Fruit fly (Drosophila melanogaster) whole organism, embryonic: ENCODE measurements around the gene Gr93a.

ENCODE experiments used
- Ada2b ChIP-seq: fragments of 200-800 bp; sonication (Bioruptor generic); IDR thresholded peaks from 2 replicates; pipeline ENCODE4 v1.3.6; 2022; ENCODE audit warnings: missing biosample characterization, missing genetic modification characterization
- CG11398 ChIP-seq: fragments of 200-800 bp; sonication (Bioruptor generic); optimal IDR thresholded peaks from 2 replicates; lab custom pipeline; 2016; ENCODE audit warnings: missing biosample characterization, missing genetic modification characterization
- CG11456 ChIP-seq: fragments of 200-800 bp; sonication (Bioruptor generic); IDR thresholded peaks from 3 replicates; pipeline ENCODE4 v1.3.6; 2022; ENCODE audit warnings: missing biosample characterization, missing genetic modification characterization
- CG11504 ChIP-seq: fragments of 200-800 bp; sonication (Bioruptor generic); optimal IDR thresholded peaks from 3 replicates; lab custom pipeline; 2019; ENCODE audit warnings: missing biosample characterization, mild to moderate bottlenecking, missing genetic modification characterization, moderate library complexity
- CG12942 ChIP-seq: fragments of 200-800 bp; sonication (Bioruptor generic); optimal IDR thresholded peaks from 3 replicates; lab custom pipeline; 2016; ENCODE audit warnings: missing biosample characterization, missing genetic modification characterization
- CG13296 ChIP-seq: fragments of 200-800 bp; sonication (Bioruptor generic); optimal IDR thresholded peaks from 3 replicates; lab custom pipeline; 2018; ENCODE audit warnings: missing biosample characterization, mild to moderate bottlenecking, missing genetic modification characterization
- CG17568 ChIP-seq: fragments of 200-800 bp; sonication (Bioruptor generic); optimal IDR thresholded peaks from 2 replicates; lab custom pipeline; 2018; ENCODE audit warnings: missing biosample characterization, mild to moderate bottlenecking, missing genetic modification characterization, moderate library complexity
- CG17829 ChIP-seq: fragments of 200-800 bp; optimal IDR thresholded peaks from 2 replicates; lab custom pipeline; 2019; ENCODE audit warnings: missing biosample characterization, mild to moderate bottlenecking, missing genetic modification characterization, moderate library complexity
- CG18011 ChIP-seq: fragments of 200-800 bp; sonication (Bioruptor generic); optimal IDR thresholded peaks from 2 replicates; lab custom pipeline; 2017; ENCODE audit warnings: missing biosample characterization, missing genetic modification characterization, mild to moderate bottlenecking, moderate library complexity, missing genotype
- CG2889 ChIP-seq: fragments of 200-800 bp; sonication (Bioruptor generic); IDR thresholded peaks from 3 replicates; pipeline ENCODE4 v1.3.6; 2022; ENCODE audit warnings: missing biosample characterization, missing genetic modification characterization
- CG3726 ChIP-seq: fragments of 200-800 bp; sonication (Bioruptor generic); IDR thresholded peaks from 3 replicates; pipeline ENCODE4, ENCODE4 v1.3.6; 2022; ENCODE audit warnings: missing biosample characterization, missing genetic modification characterization
- CG3838 ChIP-seq: fragments of 200-800 bp; sonication (Bioruptor generic); optimal IDR thresholded peaks from 3 replicates; lab custom pipeline; 2016; ENCODE audit warnings: missing biosample characterization, missing genetic modification characterization
- CG4854 ChIP-seq: fragments of 200-800 bp; sonication (Bioruptor generic); optimal IDR thresholded peaks from 2 replicates; lab custom pipeline; 2016; ENCODE audit warnings: missing biosample characterization, missing genetic modification characterization, inconsistent platforms
- CG6254 ChIP-seq: fragments of 200-800 bp; sonication (Bioruptor generic); optimal IDR thresholded peaks from 3 replicates; lab custom pipeline; 2017; ENCODE audit warnings: mild to moderate bottlenecking, missing biosample characterization, missing genetic modification reagents, missing genetic modification characterization
- CG8089 ChIP-seq: fragments of 200-800 bp; sonication (Bioruptor generic); optimal IDR thresholded peaks from 3 replicates; lab custom pipeline; 2016; ENCODE audit warnings: missing biosample characterization, missing genetic modification characterization
- CG8290 ChIP-seq, 3 experiments: fragments of 200-800 bp; sonication (Bioruptor generic); optimal IDR thresholded peaks; 2 replicates each; lab custom pipeline; 2016 to 2019; ENCODE audit warnings: missing biosample characterization in 3 of 3, missing genetic modification characterization in 3 of 3, mild to moderate bottlenecking in 2 of 3, moderate library complexity in 1 of 3
- Dip2 ChIP-seq: fragments of 200-800 bp; sonication (Bioruptor generic); IDR thresholded peaks from 2 replicates; pipeline ENCODE4 v1.3.6; 2022; ENCODE audit warnings: missing biosample characterization, missing genetic modification characterization
- Ets65A ChIP-seq: fragments of 200-800 bp; sonication (Bioruptor generic); peaks from one replicate; lab custom pipeline; 2016; ENCODE audit warnings: missing biosample characterization, missing genetic modification characterization
- GATAe ChIP-seq: fragments of 200-800 bp; sonication (Bioruptor generic); conservative IDR thresholded peaks from 2 replicates; pipeline ENCODE4 v1.3.6; 2022; ENCODE audit warnings: missing biosample characterization, missing genetic modification characterization
- Gsc ChIP-seq: fragments of 200-800 bp; sonication (Bioruptor generic); IDR thresholded peaks from 2 replicates; pipeline ENCODE4 v1.3.6; 2022; ENCODE audit warnings: missing biosample characterization, missing genetic modification characterization
- HHEX ChIP-seq: fragments of 200-800 bp; sonication (Bioruptor generic); optimal IDR thresholded peaks from 3 replicates; lab custom pipeline; 2017; ENCODE audit warnings: missing biosample characterization, mild to moderate bottlenecking, missing genetic modification characterization, missing genetic modification reagents
- HLH3B ChIP-seq: fragments of 200-800 bp; sonication (Bioruptor generic); IDR thresholded peaks from 2 replicates; pipeline ENCODE4 v1.3.6; 2022; ENCODE audit warnings: missing biosample characterization, missing genetic modification characterization
- Jarid2 ChIP-seq: fragments of 200-800 bp; sonication (Bioruptor generic); optimal IDR thresholded peaks from 3 replicates; lab custom pipeline; 2017; ENCODE audit warnings: mild to moderate bottlenecking, missing biosample characterization, missing genetic modification reagents, missing genetic modification characterization
- Lim3 ChIP-seq: fragments of 200-800 bp; sonication (Bioruptor generic); IDR thresholded peaks from 2 replicates; pipeline ENCODE4 v1.3.6; 2022; ENCODE audit warnings: missing biosample characterization, missing genetic modification characterization
- Max ChIP-seq: fragments of 200-800 bp; sonication (Bioruptor generic); optimal IDR thresholded peaks from 2 replicates; lab custom pipeline; 2016; ENCODE audit warnings: missing biosample characterization, mild to moderate bottlenecking, missing genetic modification characterization
- Med ChIP-seq: fragments of 200-800 bp; sonication (Bioruptor generic); peaks from one replicate; lab custom pipeline; 2016; ENCODE audit warnings: missing biosample characterization, missing genetic modification characterization, mild to moderate bottlenecking, inconsistent platforms, moderate library complexity
- Ravus ChIP-seq: fragments of 200-800 bp; sonication (Bioruptor generic); IDR thresholded peaks from 2 replicates; pipeline ENCODE4 v1.3.6; 2022; ENCODE audit warnings: missing biosample characterization, missing genetic modification characterization
- Rfx ChIP-seq: fragments of 200-800 bp; sonication (Bioruptor generic); IDR thresholded peaks from 2 replicates; pipeline ENCODE4 v1.3.6; 2022; ENCODE audit warnings: missing biosample characterization, missing genetic modification characterization
- Vsx1 ChIP-seq: fragments of 200-800 bp; sonication (Bioruptor generic); optimal IDR thresholded peaks from 2 replicates; lab custom pipeline; 2017; ENCODE audit warnings: missing biosample characterization, mild to moderate bottlenecking, missing genetic modification characterization, missing genetic modification reagents
- dm ChIP-seq: fragments of 200-800 bp; sonication (Bioruptor generic); optimal IDR thresholded peaks from 3 replicates; lab custom pipeline; 2016; ENCODE audit warnings: missing biosample characterization, missing genetic modification characterization
- exex ChIP-seq: fragments of 200-800 bp; sonication (Bioruptor generic); optimal IDR thresholded peaks from 4 replicates; lab custom pipeline; 2018; ENCODE audit warnings: missing biosample characterization, mild to moderate bottlenecking, missing genetic modification characterization, moderate library complexity
- fd64A ChIP-seq: fragments of 200-800 bp; sonication (Bioruptor generic); optimal IDR thresholded peaks from 3 replicates; lab custom pipeline; 2018; ENCODE audit warnings: missing biosample characterization, mild to moderate bottlenecking, missing genetic modification characterization
- gem ChIP-seq: fragments of 200-800 bp; sonication (Bioruptor generic); optimal IDR thresholded peaks from 2 replicates; lab custom pipeline; 2019; ENCODE audit warnings: missing biosample characterization, mild to moderate bottlenecking, missing genetic modification characterization, moderate library complexity
- her ChIP-seq: fragments of 200-800 bp; sonication (Bioruptor generic); optimal IDR thresholded peaks from 2 replicates; lab custom pipeline; 2016; ENCODE audit warnings: missing biosample characterization, missing genetic modification characterization
- insv ChIP-seq, 2 experiments: fragments of 200-800 bp; sonication (Bioruptor generic); optimal IDR thresholded peaks; 3 replicates each; lab custom pipeline; 2016 to 2018; ENCODE audit warnings: missing biosample characterization in 2 of 2, missing genetic modification characterization in 2 of 2
- lab ChIP-seq: fragments of 200-800 bp; sonication (Bioruptor generic); optimal IDR thresholded peaks from 3 replicates; lab custom pipeline; 2017; ENCODE audit warnings: missing biosample characterization, missing genetic modification characterization, mild to moderate bottlenecking, moderate library complexity, missing genetic modification reagents
- lmd ChIP-seq: fragments of 200-800 bp; sonication (Bioruptor generic); IDR thresholded peaks from 2 replicates; pipeline ENCODE4 v1.3.6; 2022; ENCODE audit warnings: missing biosample characterization, missing genetic modification characterization
- lov ChIP-seq, 2 experiments: fragments of 200-800 bp in 1 of 2; fragments of >200 bp in 1 of 2; sonication (Bioruptor generic) in 1 of 2; IDR thresholded peaks in 1 of 2; optimal IDR thresholded peaks in 1 of 2; 2 replicates in 1 of 2; 3 replicates in 1 of 2; pipeline versions ENCODE4 v1.3.6 to Lab custom; 2017 to 2022; ENCODE audit warnings: missing biosample characterization in 1 of 2, missing genetic modification characterization in 1 of 2
- nerfin-2 ChIP-seq: fragments of 200-800 bp; sonication (Bioruptor generic); IDR thresholded peaks from 2 replicates; pipeline ENCODE4 v1.3.6; 2022; ENCODE audit warnings: missing biosample characterization, missing genetic modification characterization; ENCODE audit not compliant: partially characterized antibody
- nmo ChIP-seq: fragments of 200-800 bp; sonication (Bioruptor generic); optimal IDR thresholded peaks from 2 replicates; lab custom pipeline; 2018; ENCODE audit warnings: missing biosample characterization, mild to moderate bottlenecking, missing genetic modification characterization, moderate library complexity
- peb ChIP-seq: fragments of 200-800 bp; sonication (Bioruptor generic); IDR thresholded peaks from 2 replicates; pipeline ENCODE4 v1.3.6; 2022; ENCODE audit warnings: missing biosample characterization, missing genetic modification characterization
- salm ChIP-seq: fragments of 200-800 bp; sonication (Bioruptor generic); optimal IDR thresholded peaks from 2 replicates; lab custom pipeline; 2018; ENCODE audit warnings: missing biosample characterization, mild to moderate bottlenecking, missing genetic modification characterization
- schlank ChIP-seq: fragments of 200-800 bp; sonication (Bioruptor generic); optimal IDR thresholded peaks from 2 replicates; lab custom pipeline; 2018; ENCODE audit warnings: missing biosample characterization, mild to moderate bottlenecking, missing genetic modification characterization
- sd ChIP-seq: fragments of 200-800 bp; sonication (Bioruptor generic); optimal IDR thresholded peaks from 3 replicates; lab custom pipeline; 2018; ENCODE audit warnings: missing biosample characterization, mild to moderate bottlenecking, missing genetic modification characterization, moderate library complexity
- sens ChIP-seq: fragments of 200-800 bp; sonication (Bioruptor generic); peaks from one replicate; lab custom pipeline; 2016; ENCODE audit warnings: missing biosample characterization, missing genetic modification characterization
- sug ChIP-seq: fragments of 200-800 bp; optimal IDR thresholded peaks from 2 replicates; lab custom pipeline; 2019; ENCODE audit warnings: missing biosample characterization, mild to moderate bottlenecking, missing genetic modification characterization, moderate library complexity

The Gr93a gene

dm6 chr3R:21870158-21870971, 38.1 kb downstream of the Gr93a start, which contains the start of gene CG31431 (continued):
- peak; percentile 94 for TF ChIP-seq CG2889 (GFP tag; lab: Robert Waterston, UW)
- peak; percentile 97 for TF ChIP-seq schlank (tag; lab: Kevin White, UChicago)
- peak; percentile 93 for TF ChIP-seq CG8290 (GFP tag; optimal IDR thresholded peaks at IDR 0.05; lab: Kevin White, UChicago)
- peak; percentile 71 to 99 for TF ChIP-seq CG8290 (tag; optimal IDR thresholded peaks at IDR 0.05; lab: Kevin White, UChicago)
- TF ChIP-seq sens (GFP tag; lab: Kevin White, UChicago): peak; percentile 99
- TF ChIP-seq CG3838: peak; percentile 90
- peak; percentile 96 for TF ChIP-seq her
- peak; percentile 85 for TF ChIP-seq exex (tag; lab: Kevin White, UChicago)
- TF ChIP-seq nmo (GFP tag; lab: Kevin White, UChicago): peak; percentile 98
- TF ChIP-seq CG3726 (GFP tag; lab: Robert Waterston, UW): peak; percentile 96
- TF ChIP-seq CG4854: peak; percentile 96

- TF ChIP-seq sug (tag; lab: Kevin White, UChicago) (peak; percentile 42), sd (tag; lab: Kevin White, UChicago) (peak; percentile 61), Vsx1 (GFP tag; lab: Kevin White, UChicago) (no peak), Ravus (no peak), CG11504 (no peak), CG12942 (no peak), CG8089 (GFP tag; lab: Kevin White, UChicago) (no peak), Rfx (GFP tag; lab: Robert Waterston, UW) (no peak), Gsc (GFP tag; lab: Robert Waterston, UW) (no peak), CG17568 (GFP tag; lab: Kevin White, UChicago) (peak; percentile 20), CG6254 (GFP tag; lab: Kevin White, UChicago) (no peak), CG11456 (GFP tag; lab: Robert Waterston, UW) (no peak), Ada2b (no peak), CG17829 (tag; lab: Kevin White, UChicago) (peak; percentile 98), lmd (GFP tag; lab: Robert Waterston, UW) (no peak), peb (GFP tag; lab: Robert Waterston, UW) (no peak), CG8290 (GFP tag; optimal IDR thresholded peaks at IDR 0.05; lab: Kevin White, UChicago) (no peak), CG8290 (tag; optimal IDR thresholded peaks at IDR 0.05; lab: Kevin White, UChicago) (peak in 1 of 2 experiments; percentile 7), fd64A (GFP tag; lab: Kevin White, UChicago) (peak; percentile 67), Lim3 (no peak), exex (tag; lab: Kevin White, UChicago) (peak; percentile 65), Med (GFP tag; lab: Kevin White, UChicago) (peak; percentile 36), CG13296 (GFP tag; lab: Kevin White, UChicago) (peak; percentile 4), CG11398 (no peak), CG18011 (GFP tag; lab: Kevin White, UChicago) (no peak), insv (GFP tag; optimal IDR thresholded peaks at IDR 0.05; lab: Kevin White, UChicago) (no peak), Max (no peak), Ets65A (peak; percentile 92), Jarid2 (GFP tag; lab: Kevin White, UChicago) (peak; percentile 2), gem (tag; lab: Kevin White, UChicago) (no peak), GATAe (GFP tag; lab: Robert Waterston, UW) (peak; percentile 61), nerfin-2 (GFP tag; lab: Robert Waterston, UW) (no peak), salm (tag; lab: Kevin White, UChicago) (peak; percentile 36), lov (optimal IDR thresholded peaks at IDR 0.05; lab: Kevin White, UChicago) (no peak), lov (GFP tag; IDR thresholded peaks at IDR 0.05; lab: Robert Waterston, UW) (no peak), Dip2 (no peak), HHEX (GFP tag; lab: Kevin White, UChicago) (no peak), lab (GFP tag; lab: Kevin White, UChicago) (peak; percentile 18), dm (GFP tag; lab: Kevin White, UChicago) (no peak), HLH3B (GFP tag; lab: Robert Waterston, UW) (no peak)
These were observed 39.1 kb downstream of the Gr93a start for dm6 chr3R:21871348-21871940.
